Fruit fly (Drosophila melanogaster) whole organism, prepupa: ENCODE data around the gene CG7785.

Source experiments
- Blimp-1 ChIP-seq: fragments of 200-800 bp; sonication (Bioruptor generic); optimal IDR thresholded peaks from 3 replicates; lab custom pipeline; 2017; ENCODE audit warnings: missing biosample characterization, missing genetic modification characterization, mild to moderate bottlenecking, moderate library complexity, missing genetic modification reagents
- CG10631 ChIP-seq: fragments of 200-800 bp; sonication (Bioruptor generic); optimal IDR thresholded peaks from 2 replicates; lab custom pipeline; 2016; ENCODE audit warnings: missing biosample characterization, missing genetic modification characterization
- CG10669 ChIP-seq: fragments of 200-800 bp; sonication (Bioruptor generic); optimal IDR thresholded peaks from 3 replicates; lab custom pipeline; 2018; ENCODE audit warnings: missing biosample characterization, mild to moderate bottlenecking, missing genetic modification characterization, moderate library complexity
- CG11294 ChIP-seq: fragments of 200-800 bp; sonication (Bioruptor generic); IDR thresholded peaks from 2 replicates; pipeline ENCODE4 v1.3.6; 2022; ENCODE audit warnings: missing biosample characterization, missing genetic modification characterization
- CG11762 ChIP-seq: fragments of 200-800 bp; sonication (Bioruptor generic); optimal IDR thresholded peaks from 3 replicates; lab custom pipeline; 2016; ENCODE audit warnings: missing biosample characterization, missing genetic modification characterization; ENCODE audit not compliant: insufficient read depth
- CG11902 ChIP-seq: fragments of 200-800 bp; sonication (Bioruptor generic); optimal IDR thresholded peaks from 3 replicates; lab custom pipeline; 2016; ENCODE audit warnings: missing biosample characterization, missing genetic modification characterization
- CG15336 ChIP-seq: fragments of 200-800 bp; sonication (Bioruptor generic); IDR thresholded peaks from 2 replicates; pipeline ENCODE4 v1.3.6; 2022; ENCODE audit warnings: missing biosample characterization, missing genetic modification characterization
- CG1621 ChIP-seq: fragments of 200-800 bp; sonication (Bioruptor generic); optimal IDR thresholded peaks from 3 replicates; lab custom pipeline; 2018; ENCODE audit warnings: missing biosample characterization, mild to moderate bottlenecking, missing genetic modification characterization
- CG3032 ChIP-seq: fragments of 200-800 bp; optimal IDR thresholded peaks from 2 replicates; lab custom pipeline; 2019; ENCODE audit warnings: missing biosample characterization, mild to moderate bottlenecking, missing genetic modification characterization, moderate library complexity
- CG32006 ChIP-seq: fragments of 200-800 bp; sonication (Bioruptor generic); optimal IDR thresholded peaks from 3 replicates; lab custom pipeline; 2017; ENCODE audit warnings: missing biosample characterization, mild to moderate bottlenecking, missing genetic modification characterization
- CG34406 ChIP-seq: fragments of 200-800 bp; sonication (Bioruptor generic); optimal IDR thresholded peaks from 3 replicates; lab custom pipeline; 2016; ENCODE audit warnings: missing biosample characterization, missing genetic modification characterization
- CG3919 ChIP-seq: fragments of 200-800 bp; sonication (Bioruptor generic); optimal IDR thresholded peaks from 3 replicates; lab custom pipeline; 2016; ENCODE audit warnings: missing biosample characterization, missing genetic modification characterization
- CG4318 ChIP-seq: fragments of 200-800 bp; sonication (Bioruptor generic); optimal IDR thresholded peaks from 3 replicates; lab custom pipeline; 2017; ENCODE audit warnings: missing biosample characterization, mild to moderate bottlenecking, missing genetic modification characterization
- CG6163 ChIP-seq: fragments of 200-800 bp; sonication (Bioruptor generic); IDR thresholded peaks from 3 replicates; pipeline ENCODE4 v1.3.6; 2022; ENCODE audit warnings: missing biosample characterization, missing genetic modification characterization
- CG6808 ChIP-seq: fragments of 200-800 bp; sonication (Bioruptor generic); optimal IDR thresholded peaks from 3 replicates; lab custom pipeline; 2017; ENCODE audit warnings: missing biosample characterization, missing genetic modification characterization, mild to moderate bottlenecking, moderate library complexity, missing genetic modification reagents
- CG6854 ChIP-seq: fragments of 200-800 bp; sonication (Bioruptor generic); optimal IDR thresholded peaks from 2 replicates; lab custom pipeline; 2017; ENCODE audit warnings: missing biosample characterization, mild to moderate bottlenecking, missing genetic modification characterization
- CG7368 ChIP-seq: fragments of 200-800 bp; sonication (Bioruptor generic); optimal IDR thresholded peaks from 3 replicates; lab custom pipeline; 2016; ENCODE audit warnings: missing biosample characterization, missing genetic modification characterization
- CG8119 ChIP-seq: fragments of 200-800 bp; sonication (Bioruptor generic); IDR thresholded peaks from 3 replicates; pipeline ENCODE4 v1.3.6; 2022; ENCODE audit warnings: missing biosample characterization, missing genetic modification characterization
- CG8632 ChIP-seq: fragments of 200-800 bp; sonication (Bioruptor generic); optimal IDR thresholded peaks from 3 replicates; lab custom pipeline; 2016; ENCODE audit warnings: missing biosample characterization, missing genetic modification characterization
- Eip93F ChIP-seq: fragments of 200-800 bp; sonication (Bioruptor generic); optimal IDR thresholded peaks from 2 replicates; lab custom pipeline; 2016; ENCODE audit warnings: missing biosample characterization, mild to moderate bottlenecking, missing genetic modification characterization
- Ets96B ChIP-seq: fragments of 200-800 bp; optimal IDR thresholded peaks from 2 replicates; lab custom pipeline; 2019; ENCODE audit warnings: missing biosample characterization, mild to moderate bottlenecking, missing genetic modification characterization, moderate library complexity
- Hr39 ChIP-seq: fragments of 200-800 bp; sonication (Bioruptor generic); optimal IDR thresholded peaks from 2 replicates; lab custom pipeline; 2016; ENCODE audit warnings: missing biosample characterization, missing genetic modification characterization
- Hr4 ChIP-seq: fragments of 200-800 bp; sonication (Bioruptor generic); optimal IDR thresholded peaks from 3 replicates; lab custom pipeline; 2016; ENCODE audit warnings: missing biosample characterization, missing genetic modification characterization
- Lpt ChIP-seq: fragments of 200-800 bp; sonication (Bioruptor generic); optimal IDR thresholded peaks from 3 replicates; lab custom pipeline; 2016; ENCODE audit warnings: missing biosample characterization, missing genetic modification characterization
- Met ChIP-seq: fragments of 200-800 bp; sonication (Bioruptor generic); optimal IDR thresholded peaks from 3 replicates; lab custom pipeline; 2016; ENCODE audit warnings: missing biosample characterization, missing genetic modification characterization
- Smox ChIP-seq: fragments of 200-800 bp; sonication (Bioruptor generic); optimal IDR thresholded peaks from 3 replicates; lab custom pipeline; 2016; ENCODE audit warnings: missing biosample characterization, missing genetic modification characterization
- Sox102F ChIP-seq: fragments of 200-800 bp; sonication (Bioruptor generic); optimal IDR thresholded peaks from 2 replicates; lab custom pipeline; 2016; ENCODE audit warnings: missing biosample characterization, mild to moderate bottlenecking, missing genetic modification characterization
- Sox14 ChIP-seq: fragments of 200-800 bp; sonication (Bioruptor generic); optimal IDR thresholded peaks from 3 replicates; lab custom pipeline; 2016; ENCODE audit warnings: missing biosample characterization, missing genetic modification characterization
- Sox15 ChIP-seq: fragments of 200-800 bp; sonication (Bioruptor generic); optimal IDR thresholded peaks from 3 replicates; lab custom pipeline; 2016; ENCODE audit warnings: missing biosample characterization, missing genetic modification characterization
- acj6 ChIP-seq: fragments of 200-800 bp; sonication (Bioruptor generic); optimal IDR thresholded peaks from 3 replicates; lab custom pipeline; 2016; ENCODE audit warnings: missing biosample characterization, missing genetic modification characterization
- cyc ChIP-seq: fragments of 200-800 bp; sonication (Bioruptor generic); optimal IDR thresholded peaks from 3 replicates; lab custom pipeline; 2016; ENCODE audit warnings: missing biosample characterization, missing genetic modification characterization
- dsx ChIP-seq: fragments of 200-800 bp; optimal IDR thresholded peaks from 3 replicates; lab custom pipeline; 2019; ENCODE audit warnings: missing biosample characterization, mild to moderate bottlenecking, missing genetic modification characterization, moderate library complexity; ENCODE audit not compliant: poor library complexity, severe bottlenecking
- eg ChIP-seq: fragments of 200-800 bp; sonication (Bioruptor generic); IDR thresholded peaks from 3 replicates; pipeline ENCODE4 v1.3.6; 2022; ENCODE audit warnings: missing biosample characterization, missing genetic modification characterization
- esn ChIP-seq: fragments of 200-800 bp; sonication (Bioruptor generic); optimal IDR thresholded peaks from 2 replicates; lab custom pipeline; 2016; ENCODE audit warnings: missing biosample characterization, mild to moderate bottlenecking, missing genetic modification characterization, moderate library complexity
- fd59A ChIP-seq: fragments of 200-800 bp; sonication (Bioruptor generic); optimal IDR thresholded peaks from 2 replicates; lab custom pipeline; 2017; ENCODE audit warnings: missing biosample characterization, mild to moderate bottlenecking, missing genetic modification characterization, missing genetic modification reagents
- fd85E ChIP-seq: fragments of 200-800 bp; sonication (Bioruptor generic); optimal IDR thresholded peaks from 3 replicates; lab custom pipeline; 2016; ENCODE audit warnings: missing biosample characterization, missing genetic modification characterization
- net ChIP-seq: fragments of 200-800 bp; sonication (Bioruptor generic); optimal IDR thresholded peaks from 3 replicates; lab custom pipeline; 2016; ENCODE audit warnings: missing biosample characterization, missing genetic modification characterization
- pdm3 ChIP-seq: fragments of 200-800 bp; sonication (Bioruptor generic); optimal IDR thresholded peaks from 3 replicates; lab custom pipeline; 2016; ENCODE audit warnings: missing biosample characterization, missing genetic modification characterization
- spab ChIP-seq: fragments of 200-800 bp; sonication (Bioruptor generic); optimal IDR thresholded peaks from 2 replicates; lab custom pipeline; 2017; ENCODE audit warnings: missing biosample characterization, mild to moderate bottlenecking, missing genetic modification characterization, missing genetic modification reagents
- ss ChIP-seq, 2 experiments: fragments of 200-800 bp; sonication (Bioruptor generic); optimal IDR thresholded peaks; 2 replicates in 1 of 2; 3 replicates in 1 of 2; lab custom pipeline; 2017 to 2018; ENCODE audit warnings: mild to moderate bottlenecking in 2 of 2, missing biosample characterization in 2 of 2, missing genetic modification characterization in 2 of 2, moderate library complexity in 1 of 2
- topi ChIP-seq: fragments of 200-800 bp; sonication (Bioruptor generic); optimal IDR thresholded peaks from 3 replicates; lab custom pipeline; 2016; ENCODE audit warnings: missing biosample characterization, missing genetic modification characterization

The CG7785 gene

DNA sequence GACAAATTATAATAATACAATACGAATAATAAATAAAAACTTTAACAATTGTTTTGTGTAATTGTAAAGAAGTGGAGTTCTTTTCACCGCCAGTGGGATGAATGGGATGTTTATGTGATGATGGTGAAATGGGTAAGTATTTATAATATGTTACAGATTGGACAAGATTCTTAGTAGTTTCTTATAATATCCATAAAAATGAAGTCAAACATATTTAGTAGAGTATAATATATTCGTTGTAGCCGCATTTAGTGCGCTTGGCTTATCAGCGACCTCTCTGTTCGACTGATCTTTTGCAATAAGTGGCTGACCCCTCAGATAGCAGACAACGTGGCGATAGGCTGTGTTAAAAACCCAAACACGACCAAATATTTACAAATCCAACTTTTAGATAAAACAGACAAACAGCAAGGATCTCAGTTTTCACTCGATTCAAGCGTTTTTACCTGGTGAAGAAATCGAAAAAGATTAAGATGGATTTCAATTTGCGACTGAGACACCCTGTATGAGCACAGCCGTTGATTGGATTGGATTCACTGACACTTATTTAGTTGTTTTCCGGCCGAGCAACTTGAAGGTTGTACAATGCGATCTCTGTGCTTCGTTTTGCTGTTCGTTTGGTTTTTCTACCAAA, 2.5 kb upstream of the CG7785 start, which contains the start of gene DNaseII (continued):
- TF ChIP-seq dsx (GFP tag; lab: Kevin White, UChicago) (peak; percentile 60), CG11294 (GFP tag; lab: Robert Waterston, UW) (peak; percentile 58), CG3919 (GFP tag; lab: Kevin White, UChicago) (peak; percentile 71), CG6854 (GFP tag; lab: Kevin White, UChicago) (no peak), CG34406 (GFP tag; lab: Kevin White, UChicago) (peak; percentile 69), CG11902 (no peak), CG8119 (GFP tag; lab: Robert Waterston, UW) (peak; percentile 79), Hr4 (peak; percentile 75), Blimp-1 (GFP tag; lab: Kevin White, UChicago) (no peak), spab (GFP tag; lab: Kevin White, UChicago) (peak; percentile 53), fd59A (GFP tag; lab: Kevin White, UChicago) (peak; percentile 50), Met (GFP tag; lab: Kevin White, UChicago) (peak; percentile 67), CG32006 (GFP tag; lab: Kevin White, UChicago) (peak; percentile 74), eg (GFP tag; lab: Robert Waterston, UW) (no peak; the same call in 1 of the 3 replicates), CG10669 (peak; percentile 76), fd85E (peak; percentile 40), CG6163 (GFP tag; lab: Robert Waterston, UW) (no peak; the same call in 2 of the 3 replicates), Eip93F (GFP tag; lab: Kevin White, UChicago) (no peak), Hr39 (peak; percentile 64), CG7368 (GFP tag; lab: Kevin White, UChicago) (peak; percentile 78), Lpt (GFP tag; lab: Kevin White, UChicago) (peak; percentile 54), ss (GFP tag; optimal IDR thresholded peaks at IDR 0.05; lab: Kevin White, UChicago) (peak; percentile 17 to 55), Sox102F (GFP tag; lab: Kevin White, UChicago) (peak; percentile 81), CG10631 (GFP tag; lab: Kevin White, UChicago) (peak; percentile 54), pdm3 (GFP tag; lab: Kevin White, UChicago) (peak; percentile 70), CG3032 (tag; lab: Kevin White, UChicago) (peak; percentile 65), CG15336 (GFP tag; lab: Robert Waterston, UW) (peak; percentile 77), CG6808 (peak; percentile 61), Sox15 (GFP tag; lab: Kevin White, UChicago) (peak; percentile 18), net (peak; percentile 81), Smox (GFP tag; lab: Kevin White, UChicago) (peak; percentile 65), CG11762 (GFP tag; lab: Kevin White, UChicago) (peak; percentile 40), CG1621 (no peak), CG8632 (GFP tag; lab: Kevin White, UChicago) (peak; percentile 57), Sox14 (peak; percentile 67), cyc (GFP tag; lab: Kevin White, UChicago) (peak; percentile 47), esn (peak; percentile 78)

DNA sequence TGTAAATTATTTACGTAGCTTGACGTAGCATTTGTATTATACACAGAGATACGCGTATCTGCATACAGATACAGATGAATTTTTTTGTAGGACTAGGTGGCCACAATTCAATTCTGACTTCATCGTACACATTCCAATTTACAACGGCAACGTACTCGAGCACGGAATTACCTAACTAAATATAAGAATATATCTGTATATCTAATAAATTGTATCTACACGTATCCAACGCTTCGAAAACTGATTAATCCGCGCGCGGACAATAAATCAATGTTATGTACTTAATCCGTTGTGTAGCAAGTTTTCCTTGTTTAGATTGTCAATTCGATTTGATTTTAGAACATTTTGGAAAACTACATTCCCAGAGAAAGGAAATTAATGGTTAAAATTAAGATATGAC, 2.0 kb downstream of the CG7785 start, which contains the start of gene CG7794:
TSS of gene CG7794 (plus strand) at position 301 of the 400 bp plus-strand sequence.
- TF ChIP-seq ss (GFP tag; optimal IDR thresholded peaks at IDR 0.05; lab: Kevin White, UChicago) (no peak), Blimp-1 (GFP tag; lab: Kevin White, UChicago) (no peak), CG11902 (no peak), CG10669 (no peak), acj6 (GFP tag; lab: Kevin White, UChicago) (no peak), esn (no peak), Ets96B (tag; lab: Kevin White, UChicago) (no peak), CG4318 (no peak), CG11294 (GFP tag; lab: Robert Waterston, UW) (no peak), topi (GFP tag; lab: Kevin White, UChicago) (no peak), Hr39 (no peak), CG34406 (GFP tag; lab: Kevin White, UChicago) (no peak)
